Worm (Caenorhabditis elegans) whole organism, late embryonic: ENCODE measurements around the gene T20D4.10.

Source experiments
- C38D4.7 ChIP-seq: fragments of 200-800 bp; sonication (Bioruptor generic); optimal IDR thresholded peaks from 2 replicates; lab custom pipeline; 2018; ENCODE audit warnings: mild to moderate bottlenecking, missing genetic modification characterization, moderate library complexity, missing compliant biosample characterization
- F13H6.1 ChIP-seq: sonication (generic microtip); optimal IDR thresholded peaks from 2 replicates; lab custom pipeline; 2016; ENCODE audit warnings: missing genetic modification characterization, missing compliant biosample characterization
- ahr-1 ChIP-seq: sonication (generic microtip); optimal IDR thresholded peaks from 2 replicates; lab custom pipeline; 2016; ENCODE audit warnings: missing genetic modification characterization, missing compliant biosample characterization
- ceh-14 ChIP-seq: sonication (generic microtip); optimal IDR thresholded peaks from 2 replicates; lab custom pipeline; 2016; ENCODE audit warnings: missing genotype, missing genetic modification characterization, missing compliant biosample characterization
- ceh-19 ChIP-seq: fragments of 200-800 bp; sonication (Bioruptor generic); optimal IDR thresholded peaks from 2 replicates; lab custom pipeline; 2018; ENCODE audit warnings: mild to moderate bottlenecking, missing genetic modification characterization, missing compliant biosample characterization
- ceh-30 ChIP-seq: fragments of 150-350 bp; optimal IDR thresholded peaks from 2 replicates; lab custom pipeline; 2014; ENCODE audit warnings: missing biosample characterization, missing genetic modification characterization
- ceh-34 ChIP-seq: sonication (generic microtip); optimal IDR thresholded peaks from 2 replicates; lab custom pipeline; 2016; ENCODE audit warnings: mild to moderate bottlenecking, missing genetic modification characterization, missing compliant biosample characterization
- ceh-45 ChIP-seq: fragments of 200-800 bp; sonication (Bioruptor generic); IDR thresholded peaks from 2 replicates; pipeline ENCODE4 v1.3.6; 2022; ENCODE audit warnings: missing genetic modification reagents, missing genetic modification characterization, missing compliant biosample characterization
- ceh-48 ChIP-seq: sonication (generic microtip); optimal IDR thresholded peaks from 2 replicates; lab custom pipeline; 2016; ENCODE audit warnings: missing genetic modification characterization, inconsistent platforms, missing compliant biosample characterization
- ceh-6 ChIP-seq: fragments of 200-800 bp; sonication (Bioruptor generic); optimal IDR thresholded peaks from 2 replicates; lab custom pipeline; 2018; ENCODE audit warnings: mild to moderate bottlenecking, missing genetic modification characterization, missing compliant biosample characterization
- che-1 ChIP-seq: sonication (generic microtip); optimal IDR thresholded peaks from 2 replicates; lab custom pipeline; 2016; ENCODE audit warnings: mild to moderate bottlenecking, missing genetic modification characterization, missing compliant biosample characterization
- elt-4 ChIP-seq: sonication (generic microtip); optimal IDR thresholded peaks from 2 replicates; lab custom pipeline; 2016; ENCODE audit warnings: missing genetic modification characterization, missing compliant biosample characterization
- ets-4 ChIP-seq: sonication (generic microtip); optimal IDR thresholded peaks from 2 replicates; lab custom pipeline; 2016; ENCODE audit warnings: missing genetic modification characterization, missing compliant biosample characterization
- hlh-6 ChIP-seq: sonication (generic microtip); optimal IDR thresholded peaks from 2 replicates; lab custom pipeline; 2016; ENCODE audit warnings: missing genotype, missing genetic modification characterization, missing compliant biosample characterization
- lin-11 ChIP-seq: fragments of 200-800 bp; sonication (Bioruptor generic); optimal IDR thresholded peaks from 2 replicates; lab custom pipeline; 2018; ENCODE audit warnings: mild to moderate bottlenecking, missing genetic modification characterization, missing compliant biosample characterization
- nhr-232 ChIP-seq: sonication (generic microtip); optimal IDR thresholded peaks from 2 replicates; lab custom pipeline; 2016; ENCODE audit warnings: missing genetic modification characterization, missing compliant biosample characterization
- pat-9 ChIP-seq: fragments of 200-800 bp; sonication (Bioruptor generic); optimal IDR thresholded peaks from 2 replicates; lab custom pipeline; 2018; ENCODE audit warnings: mild to moderate bottlenecking, missing genetic modification characterization, moderate library complexity, missing compliant biosample characterization
- ref-2 ChIP-seq: sonication (generic microtip); optimal IDR thresholded peaks from 2 replicates; lab custom pipeline; 2016; ENCODE audit warnings: missing genetic modification characterization, missing compliant biosample characterization
- rnt-1 ChIP-seq: sonication (generic microtip); optimal IDR thresholded peaks from 2 replicates; lab custom pipeline; 2016; ENCODE audit warnings: missing genetic modification characterization, missing compliant biosample characterization
- sox-4 ChIP-seq: sonication (generic microtip); optimal IDR thresholded peaks from 2 replicates; lab custom pipeline; 2017; ENCODE audit warnings: mild to moderate bottlenecking, missing genetic modification characterization, inconsistent platforms, missing compliant biosample characterization
- tbx-2 ChIP-seq: sonication (generic microtip); optimal IDR thresholded peaks from 2 replicates; lab custom pipeline; 2016; ENCODE audit warnings: missing genetic modification characterization, missing compliant biosample characterization
- tbx-7 ChIP-seq: sonication (generic microtip); optimal IDR thresholded peaks from 2 replicates; lab custom pipeline; 2016; ENCODE audit warnings: missing genotype, missing genetic modification characterization, missing compliant biosample characterization

T20D4.10 gene

ce11 chrV:3431535-3431990 is 31.5 kb downstream of the T20D4.10 start, which contains the start of the genes T20D4.19 and srj-9:
Gene T20D4.19 (minus strand): TSS chrV:3431635.
Gene srj-9 (plus strand): TSS chrV:3431940.
- no peak for TF ChIP-seq ceh-48 (tag; lab: Kevin White, UChicago)
- TF ChIP-seq rnt-1, result no peak
- TF ChIP-seq nhr-232, result no peak
- no peak for TF ChIP-seq ceh-6 (GFP tag; lab: Kevin White, UChicago)
- no peak for TF ChIP-seq lin-11 (tag; lab: Kevin White, UChicago)

- no peak for TF ChIP-seq C38D4.7 (GFP tag; lab: Kevin White, UChicago)
- TF ChIP-seq che-1 (tag; lab: Kevin White, UChicago), result no peak
- no peak for TF ChIP-seq pat-9 (tag; lab: Kevin White, UChicago)
- TF ChIP-seq ceh-14 (tag; lab: Kevin White, UChicago), result no peak
- TF ChIP-seq ceh-45 (GFP tag; lab: Robert Waterston, UW), result no peak
- TF ChIP-seq hlh-6 (tag; lab: Kevin White, UChicago), result no peak
- TF ChIP-seq elt-4 (tag; lab: Kevin White, UChicago), result no peak
- TF ChIP-seq ceh-6 (GFP tag; lab: Kevin White, UChicago), result no peak
- no peak for TF ChIP-seq tbx-7 (tag; lab: Kevin White, UChicago)
- no peak for TF ChIP-seq ahr-1 (tag; lab: Kevin White, UChicago)
- TF ChIP-seq F13H6.1, result no peak
Observed at ce11 chrV:3442609-3443008, 42.6 kb downstream of the T20D4.10 start.

ce11 chrV:3444777-3445089 is 44.7 kb downstream of the T20D4.10 start, which contains the start of gene cfz-2:
Gene cfz-2 (minus strand): TSS chrV:3444877.
- no peak for TF ChIP-seq ets-4
- TF ChIP-seq ceh-34, result peak; percentile 71

- TF ChIP-seq ceh-19 (peak; percentile 2), ref-2 (tag; lab: Kevin White, UChicago) (peak; percentile 23), ceh-34 (peak; percentile 92), ceh-30 (no peak), tbx-2 (tag; lab: Kevin White, UChicago) (peak; percentile 37), C38D4.7 (GFP tag; lab: Kevin White, UChicago) (no peak)
Observed at ce11 chrV:3445090-3445832, 45.2 kb downstream of the T20D4.10 start.

- peak; percentile 8 for TF ChIP-seq tbx-2 (tag; lab: Kevin White, UChicago)
- TF ChIP-seq sox-4, result no peak
- no peak for TF ChIP-seq C38D4.7 (GFP tag; lab: Kevin White, UChicago)
Observed at ce11 chrV:3449810-3450209, 49.8 kb downstream of the T20D4.10 start.

ce11 chrV:3450351-3450750 is 50.3 kb downstream of the T20D4.10 start:
- peak; percentile 72 for TF ChIP-seq ref-2 (tag; lab: Kevin White, UChicago)
- TF ChIP-seq lin-11 (tag; lab: Kevin White, UChicago), result no peak
- TF ChIP-seq, all 69 proteins: peak for 1
